ENCODE assay signal across 2 worm cellular contexts in the genomic region with DNA sequence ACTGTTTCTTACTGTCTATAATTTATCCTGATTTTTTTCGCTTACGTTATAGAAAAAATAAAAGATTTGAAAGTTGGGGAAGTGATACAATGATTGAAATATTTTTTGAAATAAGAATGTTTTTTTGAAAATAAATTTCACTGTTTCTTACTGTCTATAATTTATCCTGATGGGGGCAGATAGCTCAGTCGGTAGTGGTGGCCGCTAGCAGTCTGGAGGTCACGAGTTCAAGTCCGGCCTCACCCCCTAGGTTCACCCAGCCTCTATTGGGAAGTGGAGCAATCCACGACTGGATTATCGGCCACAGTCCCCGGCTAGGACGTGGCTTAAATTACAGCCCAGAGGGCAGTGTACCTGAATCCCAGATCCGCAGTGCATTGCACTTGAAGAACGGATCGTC.
A peak's percentile ranks its signal among the peaks of the same experiment; 100 is the strongest.
TF ChIP-seq lines count a peak whose summit lies in the region.
"Not testable (repeated sequence)": the region's sequence is repeated elsewhere in the genome, so short reads cannot be mapped to it uniquely, and the experiment has no call there.

No protein-coding gene starts in this region.

TF ChIP-seq in whole organism, L4 larva, 104 proteins besides CTCF, POLR2A, EP300 and RAD21:
- TF ChIP-seq set-16 (GFP tag; IDR thresholded peaks at IDR 0.05; lab: Robert Waterston, UW) (peak; percentile 24; the same call in 1 of the 2 replicates), nhr-41 (GFP tag; IDR thresholded peaks at IDR 0.05; lab: Robert Waterston, UW) (0 out of 2 replicates have a peak, but pooled peaks have one; percentile 42), snpc-1.2 (GFP tag; IDR thresholded peaks at IDR 0.05; lab: Robert Waterston, UW) (peak; percentile 94)
TF ChIP-seq in whole organism, L4 larva: peak in this region for 3; not testable (repeated sequence) for 101.

TF ChIP-seq in whole organism, young adult, 124 proteins besides CTCF, POLR2A, EP300 and RAD21:
- not testable (repeated sequence) for TF ChIP-seq snpc-4 (GFP tag; optimal IDR thresholded peaks at IDR 0.05; lab: Kevin White, UChicago); rpc-1 (optimal IDR thresholded peaks at IDR 0.05; lab: Kevin White, UChicago)
- TF ChIP-seq snpc-4 (tag; optimal IDR thresholded peaks at IDR 0.05; lab: Kevin White, UChicago) (peak in 1 of 4 experiments; percentile 73), mcd-1 (GFP tag; IDR thresholded peaks at IDR 0.05; lab: Robert Waterston, UW) (peak; percentile 12; the same call in 1 of the 2 replicates), attf-6 (GFP tag; IDR thresholded peaks at IDR 0.05; lab: Robert Waterston, UW) (peak; percentile 90), rpc-1 (tag; optimal IDR thresholded peaks at IDR 0.05; lab: Kevin White, UChicago) (peak; percentile 17)
